Worm (Caenorhabditis elegans): ENCODE measurements around the gene H04M03.11.

ce11 chrIV:5885180-5885887 lies 934 bp upstream of the H04M03.11 start, which contains the start of gene glf-1:
- no peak for TF ChIP-seq mep-1 (tag; optimal IDR thresholded peaks at IDR 0.05)
- TF ChIP-seq ceh-82 (tag; optimal IDR thresholded peaks at IDR 0.05), result no peak
- TF ChIP-seq nhr-77 (tag; optimal IDR thresholded peaks at IDR 0.05), result no peak
- TF ChIP-seq grh-1 (GFP tag; IDR thresholded peaks at IDR 0.05), result no peak
- TF ChIP-seq lin-15B (tag; optimal IDR thresholded peaks at IDR 0.05), result no peak
- TF ChIP-seq ceh-8 (GFP tag; optimal IDR thresholded peaks at IDR 0.05), result no peak
- no peak for TF ChIP-seq egl-27 (tag; optimal IDR thresholded peaks at IDR 0.05)
- TF ChIP-seq tbx-2 (tag; optimal IDR thresholded peaks at IDR 0.05), result no peak
- no peak for TF ChIP-seq unc-62 (GFP tag; optimal IDR thresholded peaks at IDR 0.05)
